Worm (Caenorhabditis elegans): ENCODE measurements around the gene gpr-1.

- TF ChIP-seq nhr-90 (tag; optimal IDR thresholded peaks at IDR 0.05): no peak
- no peak for TF ChIP-seq ama-1 (optimal IDR thresholded peaks at IDR 0.05)
- no peak for TF ChIP-seq ama-1 (GFP tag; optimal IDR thresholded peaks at IDR 0.05)
- TF ChIP-seq nfya-1 (tag; optimal IDR thresholded peaks at IDR 0.05; ENCODE audit: borderline replicate concordance, insufficient read depth): no peak
- TF ChIP-seq bed-2 (GFP tag; IDR thresholded peaks at IDR 0.05): no peak
- TF ChIP-seq sea-2 (GFP tag; IDR thresholded peaks at IDR 0.05): no peak
- TF ChIP-seq ztf-6 (GFP tag; IDR thresholded peaks at IDR 0.05): no peak
- TF ChIP-seq attf-6 (GFP tag; IDR thresholded peaks at IDR 0.05): no peak
- no peak for TF ChIP-seq attf-3 (GFP tag; conservative IDR thresholded peaks at IDR 0.05)
- TF ChIP-seq F37B4.10 (GFP tag; IDR thresholded peaks at IDR 0.05): no peak
- no peak for TF ChIP-seq tlf-1 (GFP tag; optimal IDR thresholded peaks at IDR 0.05)
- no peak for TF ChIP-seq hmg-1.2 (GFP tag; IDR thresholded peaks at IDR 0.05)
- no peak for TF ChIP-seq mel-28 (tag; optimal IDR thresholded peaks at IDR 0.05; ENCODE audit: borderline replicate concordance)
Observed at ce11 chrIII:8613573-8613972, 15.2 kb upstream of the gpr-1 start.

Data from whole organism, young adult.